Worm (Caenorhabditis elegans) whole organism, mixed stage, embryonic: Measurements from ENCODE around the gene T13F3.8.
A peak's percentile ranks its signal among the peaks of the same experiment; 100 is the strongest.

Source experiments
- M03D4.4 ChIP-seq: sonication (generic microtip); optimal IDR thresholded peaks from 2 replicates; lab custom pipeline; 2017; ENCODE audit warnings: mild to moderate bottlenecking, missing genetic modification characterization, missing compliant biosample characterization
- blmp-1 ChIP-seq: fragments of 150-350 bp; optimal IDR thresholded peaks from 2 replicates; lab custom pipeline; 2014; ENCODE audit warnings: missing biosample characterization, missing genetic modification characterization
- ceh-39 ChIP-seq: fragments of 150-350 bp; optimal IDR thresholded peaks from 2 replicates; lab custom pipeline; 2014; ENCODE audit warnings: missing biosample characterization, missing genetic modification characterization
- ceh-43 ChIP-seq: fragments of 200-800 bp; sonication (Bioruptor generic); optimal IDR thresholded peaks from 2 replicates; lab custom pipeline; 2018; ENCODE audit warnings: mild to moderate bottlenecking, missing genetic modification characterization, moderate library complexity, missing compliant biosample characterization
- ceh-83 ChIP-seq: fragments of 200-800 bp; sonication (Bioruptor generic); optimal IDR thresholded peaks from 2 replicates; lab custom pipeline; 2018; ENCODE audit warnings: mild to moderate bottlenecking, missing genetic modification characterization, missing compliant biosample characterization
- ces-1 ChIP-seq: fragments of 150-350 bp; optimal IDR thresholded peaks from 2 replicates; lab custom pipeline; 2014; ENCODE audit warnings: missing biosample characterization, missing genetic modification reagents, missing genetic modification characterization
- cnd-1 ChIP-seq: fragments of 200-800 bp; sonication (Bioruptor generic); optimal IDR thresholded peaks from 2 replicates; lab custom pipeline; 2018; ENCODE audit warnings: mild to moderate bottlenecking, missing genetic modification characterization, missing compliant biosample characterization
- drap-1 ChIP-seq: fragments of 200-800 bp; sonication (Bioruptor generic); optimal IDR thresholded peaks from 3 replicates; lab custom pipeline; 2018; ENCODE audit warnings: mild to moderate bottlenecking, missing genetic modification characterization, missing compliant biosample characterization
- elt-1 ChIP-seq: sonication (generic microtip); optimal IDR thresholded peaks from 2 replicates; lab custom pipeline; 2017; ENCODE audit warnings: missing genetic modification characterization, mild to moderate bottlenecking, missing compliant biosample characterization, antibody characterized with exemption, moderate library complexity, borderline replicate concordance; ENCODE audit not compliant: insufficient read depth
- flh-1 ChIP-seq: fragments of 200-800 bp; sonication (Bioruptor generic); optimal IDR thresholded peaks from 2 replicates; lab custom pipeline; 2018; ENCODE audit warnings: mild to moderate bottlenecking, missing genetic modification characterization, moderate library complexity, missing compliant biosample characterization
- hlh-1 ChIP-seq: fragments of 150-350 bp; optimal IDR thresholded peaks from 2 replicates; lab custom pipeline; 2014; ENCODE audit warnings: missing biosample characterization, missing genetic modification reagents, missing genetic modification characterization
- lin-13 ChIP-seq: fragments of 150-350 bp; optimal IDR thresholded peaks from 2 replicates; lab custom pipeline; 2014; ENCODE audit warnings: missing biosample characterization, missing genetic modification characterization
- lin-32 ChIP-seq: fragments of 200-800 bp; sonication (Bioruptor generic); optimal IDR thresholded peaks from 2 replicates; lab custom pipeline; 2018; ENCODE audit warnings: mild to moderate bottlenecking, missing genetic modification characterization, missing compliant biosample characterization
- lsy-2 ChIP-seq: fragments of 150-350 bp; optimal IDR thresholded peaks from 2 replicates; lab custom pipeline; 2014; ENCODE audit warnings: missing biosample characterization, missing genetic modification characterization
- mab-5 ChIP-seq: fragments of 150-350 bp; optimal IDR thresholded peaks from 2 replicates; lab custom pipeline; 2014; ENCODE audit warnings: missing biosample characterization, missing genetic modification characterization
- mep-1 ChIP-seq: fragments of 150-350 bp; optimal IDR thresholded peaks from 2 replicates; lab custom pipeline; 2017; ENCODE audit warnings: missing biosample characterization, missing genetic modification reagents, missing genetic modification characterization, inconsistent platforms
- mls-2 ChIP-seq: sonication (generic microtip); optimal IDR thresholded peaks from 2 replicates; lab custom pipeline; 2016; ENCODE audit warnings: mild to moderate bottlenecking, missing genetic modification characterization, moderate library complexity, missing compliant biosample characterization
- nhr-12 ChIP-seq: fragments of 150-350 bp; optimal IDR thresholded peaks from 2 replicates; lab custom pipeline; 2014; ENCODE audit warnings: missing biosample characterization, missing genetic modification characterization
- nhr-2 ChIP-seq: fragments of 150-350 bp; optimal IDR thresholded peaks from 2 replicates; lab custom pipeline; 2014; ENCODE audit warnings: missing biosample characterization, missing genetic modification characterization
- nhr-28 ChIP-seq: fragments of 150-350 bp; optimal IDR thresholded peaks from 2 replicates; lab custom pipeline; 2014; ENCODE audit warnings: missing biosample characterization, missing genetic modification characterization
- nhr-76 ChIP-seq: sonication (generic microtip); optimal IDR thresholded peaks from 2 replicates; lab custom pipeline; 2017; ENCODE audit warnings: missing biosample characterization, missing genetic modification characterization
- pha-4 ChIP-seq: fragments of 150-350 bp; optimal IDR thresholded peaks from 2 replicates; lab custom pipeline; 2018; ENCODE audit warnings: missing biosample characterization, missing genetic modification reagents, missing genetic modification characterization
- sem-2 ChIP-seq: fragments of 200-800 bp; sonication (Bioruptor generic); optimal IDR thresholded peaks from 2 replicates; lab custom pipeline; 2018; ENCODE audit warnings: mild to moderate bottlenecking, missing genetic modification characterization, missing compliant biosample characterization
- snpc-4 ChIP-seq: fragments of 150-350 bp; optimal IDR thresholded peaks from 2 replicates; lab custom pipeline; 2014; ENCODE audit warnings: missing biosample characterization, missing genetic modification characterization
- sptf-1 ChIP-seq: sonication (generic microtip); optimal IDR thresholded peaks from 2 replicates; lab custom pipeline; 2017; ENCODE audit warnings: mild to moderate bottlenecking, missing genetic modification characterization, moderate library complexity, missing compliant biosample characterization
- tbx-8 ChIP-seq: fragments of 200-800 bp; sonication (Bioruptor generic); optimal IDR thresholded peaks from 2 replicates; lab custom pipeline; 2018; ENCODE audit warnings: mild to moderate bottlenecking, missing genetic modification characterization, moderate library complexity, missing compliant biosample characterization
- unc-120 ChIP-seq: sonication (generic microtip); optimal IDR thresholded peaks from 2 replicates; lab custom pipeline; 2017; ENCODE audit warnings: missing genetic modification characterization, missing compliant biosample characterization; ENCODE audit not compliant: poor library complexity, severe bottlenecking
- unc-39 ChIP-seq: fragments of 150-350 bp; optimal IDR thresholded peaks from 2 replicates; lab custom pipeline; 2014; ENCODE audit warnings: missing biosample characterization, missing genetic modification characterization
- unc-62 ChIP-seq: fragments of 150-350 bp; optimal IDR thresholded peaks from 2 replicates; lab custom pipeline; 2014; ENCODE audit warnings: missing biosample characterization, missing genetic modification reagents, missing genetic modification characterization
- zip-8 ChIP-seq: fragments of 150-350 bp; optimal IDR thresholded peaks from 2 replicates; lab custom pipeline; 2014; ENCODE audit warnings: missing biosample characterization, missing genetic modification characterization
- ztf-11 ChIP-seq: fragments of 150-350 bp; optimal IDR thresholded peaks from 2 replicates; lab custom pipeline; 2014; ENCODE audit warnings: missing biosample characterization, missing genetic modification characterization

T13F3.8 gene

ce11 chrV:16226581-16226980 lies 43.0 kb upstream of the T13F3.8 start, which contains the start of gene F11A5.13:
TSS of gene F11A5.13 (minus strand) at chrV:16226681.
- TF ChIP-seq cnd-1 (tag; lab: Kevin White, UChicago), result no peak
- no peak for TF ChIP-seq sem-2 (GFP tag; lab: Kevin White, UChicago)
- TF ChIP-seq ceh-39 (tag; lab: Kevin White, UChicago), result no peak
- TF ChIP-seq nhr-28, result no peak
- TF ChIP-seq nhr-76 (tag; lab: Kevin White, UChicago), result no peak
- TF ChIP-seq lin-32, result no peak
- no peak for TF ChIP-seq snpc-4 (tag; lab: Kevin White, UChicago)
- TF ChIP-seq pha-4, result no peak
- TF ChIP-seq unc-39 (tag; lab: Kevin White, UChicago), result no peak
- TF ChIP-seq unc-62 (GFP tag; lab: Kevin White, UChicago), result no peak
- TF ChIP-seq hlh-1 (tag; lab: Kevin White, UChicago), result no peak
- TF ChIP-seq ceh-43 (GFP tag; lab: Kevin White, UChicago), result no peak
- TF ChIP-seq nhr-12, result no peak
- no peak for TF ChIP-seq tbx-8 (GFP tag; lab: Kevin White, UChicago)

DNA sequence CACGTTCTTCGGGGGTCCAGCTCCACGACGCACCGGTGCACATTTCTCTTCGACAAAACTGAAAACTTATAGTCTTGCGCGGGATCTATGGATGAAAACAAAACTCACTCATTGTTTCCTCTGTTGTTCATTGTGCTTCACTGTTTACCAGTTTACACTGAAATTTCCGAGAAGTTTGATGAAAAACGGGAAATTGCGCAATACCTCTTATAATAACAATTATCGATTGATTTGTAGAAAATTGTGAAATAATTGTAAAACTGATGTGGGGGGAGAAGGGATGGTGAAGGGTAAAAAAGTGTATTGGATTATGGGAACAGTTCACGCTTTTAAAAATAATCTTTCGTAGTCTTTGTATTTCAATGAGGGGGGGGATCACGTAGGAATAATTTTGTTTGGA lies 40.2 kb upstream of the T13F3.8 start:
- TF ChIP-seq ces-1 (GFP tag; lab: Kevin White, UChicago), result no peak
- peak; percentile 69 for TF ChIP-seq zip-8 (tag; lab: Kevin White, UChicago)

DNA sequence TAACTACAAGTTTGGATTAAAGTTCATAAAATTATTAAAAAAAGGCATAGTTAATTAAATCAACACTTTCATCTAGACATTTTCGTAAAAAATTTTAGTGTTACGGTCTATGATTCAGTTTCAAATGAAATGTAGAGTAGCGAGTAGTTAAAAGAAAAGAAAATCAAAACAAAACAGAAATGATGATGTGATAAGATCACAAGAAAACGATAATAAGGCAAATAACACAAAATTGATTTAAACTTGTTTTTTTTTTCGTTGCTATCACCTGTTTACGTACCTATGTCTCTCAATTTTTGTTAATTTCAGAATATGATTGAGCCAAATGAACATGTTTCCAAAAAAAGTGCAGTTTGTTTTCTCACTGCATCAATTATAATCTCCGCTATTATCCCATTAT lies 39.7 kb upstream of the T13F3.8 start, which contains the start of the genes F21H7.2 and F21H7.12:
TSS of gene F21H7.2 (minus strand) at position 101 of the 400 bp plus-strand sequence.
TSS of gene F21H7.12 (plus strand) at position 270 of the 400 bp plus-strand sequence.
- TF ChIP-seq mep-1 (no peak), ztf-11 (tag; lab: Kevin White, UChicago) (no peak), ceh-39 (tag; lab: Kevin White, UChicago) (no peak), snpc-4 (tag; lab: Kevin White, UChicago) (no peak), nhr-12 (no peak), sptf-1 (tag; lab: Kevin White, UChicago) (no peak), lsy-2 (tag; lab: Kevin White, UChicago) (no peak), tbx-8 (GFP tag; lab: Kevin White, UChicago) (no peak), mab-5 (tag; lab: Kevin White, UChicago) (no peak)

DNA sequence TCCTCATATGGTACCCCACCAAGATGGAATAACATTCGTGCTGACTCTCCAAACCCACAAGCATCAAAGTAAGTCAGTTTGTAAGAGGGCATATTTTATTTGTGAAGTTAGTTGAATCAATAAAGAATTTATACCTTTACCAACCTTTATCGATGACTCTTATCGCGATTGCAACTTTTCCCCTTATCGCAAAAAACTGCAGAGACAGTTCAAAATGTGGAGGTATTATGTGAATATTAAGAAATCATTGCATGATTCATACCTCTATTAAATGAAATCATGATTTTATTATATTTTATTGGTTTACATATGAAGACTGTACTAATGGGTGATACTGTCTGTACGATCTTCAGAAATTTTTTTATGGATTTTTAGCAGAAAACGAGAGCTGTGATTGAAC lies 37.4 kb upstream of the T13F3.8 start, which contains the start of gene gst-22:
TSS of gene gst-22 (minus strand) at position 103 of the 400 bp plus-strand sequence.
- TF ChIP-seq nhr-2 (tag; lab: Kevin White, UChicago) (no peak), mab-5 (tag; lab: Kevin White, UChicago) (no peak), M03D4.4 (tag; lab: Kevin White, UChicago) (no peak)
- TF ChIP-seq, all 35 proteins: peak for 0

DNA sequence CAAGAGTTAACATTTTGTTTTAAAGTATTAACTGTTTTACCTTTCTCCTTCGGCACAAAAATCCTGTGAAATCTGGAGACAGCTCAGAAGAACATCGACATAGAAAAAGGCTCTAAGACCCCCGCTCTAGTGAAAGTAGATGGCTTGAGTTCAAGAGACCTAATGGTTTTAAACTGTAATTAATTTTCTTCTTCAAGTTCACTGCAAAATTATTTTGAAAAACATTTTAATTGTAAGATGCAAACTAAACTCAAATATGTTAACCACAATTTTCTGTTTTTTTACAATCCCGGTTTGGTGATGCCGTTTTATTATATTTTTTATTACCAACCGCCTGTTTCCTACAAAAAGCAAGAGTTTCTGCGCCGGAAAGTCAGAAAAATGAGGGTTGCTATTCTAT lies 36.0 kb upstream of the T13F3.8 start, which contains the start of gene clec-233:
TSS of gene clec-233 (plus strand) at position 301 of the 400 bp plus-strand sequence.
- no peak for TF ChIP-seq ces-1 (GFP tag; lab: Kevin White, UChicago)
- no peak for TF ChIP-seq sptf-1 (tag; lab: Kevin White, UChicago)
- no peak for TF ChIP-seq ceh-39 (tag; lab: Kevin White, UChicago)
- TF ChIP-seq pha-4, result no peak
- TF ChIP-seq mab-5 (tag; lab: Kevin White, UChicago), result no peak
- TF ChIP-seq drap-1 (GFP tag; lab: Kevin White, UChicago), result no peak
- TF ChIP-seq ztf-11 (tag; lab: Kevin White, UChicago), result no peak
- TF ChIP-seq hlh-1 (tag; lab: Kevin White, UChicago), result no peak

DNA sequence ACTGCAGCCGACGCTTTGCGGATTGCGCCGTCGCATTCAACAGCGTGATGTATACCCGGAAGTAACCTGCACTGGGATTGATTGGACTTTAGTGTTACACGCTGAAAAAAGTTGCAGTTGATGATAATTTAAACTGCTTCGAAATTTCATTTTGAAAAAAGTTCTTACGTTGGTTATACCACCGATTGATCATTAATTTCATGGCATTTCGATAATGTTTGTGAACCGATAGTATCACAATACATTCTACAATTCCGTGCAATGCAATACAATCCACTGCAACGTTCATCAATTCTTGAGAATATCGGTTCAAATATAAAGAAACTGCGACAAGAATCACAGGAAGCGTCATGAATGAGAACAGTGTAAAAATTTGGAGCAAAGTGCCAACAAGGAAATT lies 34.5 kb upstream of the T13F3.8 start, which contains the start of gene F21H7.3:
TSS of gene F21H7.3 (minus strand) at position 101 of the 400 bp plus-strand sequence.
- no peak for TF ChIP-seq sptf-1 (tag; lab: Kevin White, UChicago)
- no peak for TF ChIP-seq unc-120 (tag; lab: Kevin White, UChicago)
- TF ChIP-seq elt-1 (tag; lab: Kevin White, UChicago), result no peak
- TF ChIP-seq flh-1 (GFP tag; lab: Kevin White, UChicago), result no peak
- no peak for TF ChIP-seq mab-5 (tag; lab: Kevin White, UChicago)
- no peak for TF ChIP-seq tbx-8 (GFP tag; lab: Kevin White, UChicago)
- no peak for TF ChIP-seq blmp-1 (tag; lab: Kevin White, UChicago)
- no peak for TF ChIP-seq M03D4.4 (tag; lab: Kevin White, UChicago)
- TF ChIP-seq cnd-1 (tag; lab: Kevin White, UChicago), result no peak
- no peak for TF ChIP-seq zip-8 (tag; lab: Kevin White, UChicago)
- TF ChIP-seq ceh-83, result no peak
- no peak for TF ChIP-seq unc-62 (GFP tag; lab: Kevin White, UChicago)
- no peak for TF ChIP-seq sem-2 (GFP tag; lab: Kevin White, UChicago)
- no peak for TF ChIP-seq lin-13 (tag; lab: Kevin White, UChicago)
- no peak for TF ChIP-seq snpc-4 (tag; lab: Kevin White, UChicago)
- no peak for TF ChIP-seq ces-1 (GFP tag; lab: Kevin White, UChicago)
- no peak for TF ChIP-seq mls-2 (tag; lab: Kevin White, UChicago)
